Fruit fly (Drosophila melanogaster) whole organism: ENCODE measurements around the gene CNPYb.

Experiments
- CG8478 ChIP-seq: fragments of >200 bp; optimal IDR thresholded peaks from 2 replicates; lab custom pipeline; 2018; ENCODE audit warnings: inconsistent platforms
- Dll ChIP-seq: fragments of >200 bp; optimal IDR thresholded peaks from 2 replicates; lab custom pipeline; 2017
- EcR ChIP-seq, 2 experiments: fragments of >200 bp; optimal IDR thresholded peaks; 2 replicates each; lab custom pipeline; 2017; ENCODE audit warnings: missing biosample characterization in 2 of 2, missing genetic modification characterization in 2 of 2, missing genetic modification reagents in 2 of 2
- pan ChIP-seq: fragments of >200 bp; optimal IDR thresholded peaks from 2 replicates; lab custom pipeline; 2017
- psq ChIP-seq: fragments of >200 bp; optimal IDR thresholded peaks from 2 replicates; lab custom pipeline; 2017
- usp ChIP-seq: fragments of >200 bp; optimal IDR thresholded peaks from 2 replicates; lab custom pipeline; 2017; ENCODE audit warnings: missing biosample characterization, missing genetic modification characterization, mixed read lengths

- TF ChIP-seq psq (lab: Kevin White, UChicago) (no peak), EcR (GFP tag; optimal IDR thresholded peaks at IDR 0.05; lab: Kevin White, UChicago) (no peak), usp (no peak), CG8478 (lab: Kevin White, UChicago) (no peak), pan (lab: Kevin White, UChicago) (no peak), Dll (lab: Kevin White, UChicago) (no peak)
Measured at dm6 chr3L:19051926-19052325, 44.1 kb downstream of the CNPYb start, which contains the start of gene Acp76A.
